Fruit fly (Drosophila melanogaster) whole organism, embryonic: ENCODE measurements around the gene CG13384.

ENCODE experiments used
- Adf1 ChIP-seq: fragments of 200-800 bp; sonication (Bioruptor generic); IDR thresholded peaks from 2 replicates; pipeline ENCODE4 v1.3.6; 2022; ENCODE audit warnings: missing biosample characterization, missing genetic modification characterization
- C15 ChIP-seq: fragments of 200-800 bp; sonication (Bioruptor generic); IDR thresholded peaks from 3 replicates; pipeline ENCODE4 v1.3.6; 2022; ENCODE audit warnings: missing biosample characterization, missing genetic modification characterization
- CG11456 ChIP-seq: fragments of 200-800 bp; sonication (Bioruptor generic); IDR thresholded peaks from 3 replicates; pipeline ENCODE4 v1.3.6; 2022; ENCODE audit warnings: missing biosample characterization, missing genetic modification characterization
- CG11560 ChIP-seq: fragments of 200-800 bp; sonication (Bioruptor generic); IDR thresholded peaks from 3 replicates; pipeline ENCODE4 v1.3.6; 2022; ENCODE audit warnings: missing biosample characterization, missing genetic modification characterization
- CG12236 ChIP-seq: fragments of 200-800 bp; sonication (Bioruptor generic); optimal IDR thresholded peaks from 2 replicates; lab custom pipeline; 2016; ENCODE audit warnings: missing biosample characterization, missing genetic modification characterization
- CG12299 ChIP-seq: fragments of 200-800 bp; sonication (Bioruptor generic); optimal IDR thresholded peaks from 2 replicates; lab custom pipeline; 2018; ENCODE audit warnings: missing biosample characterization, mild to moderate bottlenecking, missing genetic modification characterization
- CG12391 ChIP-seq: fragments of 200-800 bp; sonication (Bioruptor generic); optimal IDR thresholded peaks from 3 replicates; lab custom pipeline; 2018; ENCODE audit warnings: missing biosample characterization, mild to moderate bottlenecking, missing genetic modification characterization, moderate library complexity
- CG12769 ChIP-seq: fragments of 200-800 bp; sonication (Bioruptor generic); optimal IDR thresholded peaks from 2 replicates; lab custom pipeline; 2019; ENCODE audit warnings: missing biosample characterization, mild to moderate bottlenecking, missing genetic modification characterization, moderate library complexity
- CG14667 ChIP-seq: fragments of 200-800 bp; sonication (Bioruptor generic); IDR thresholded peaks from 2 replicates; pipeline ENCODE4 v1.3.6; 2022; ENCODE audit warnings: missing biosample characterization, missing genetic modification characterization
- CG16815 ChIP-seq: fragments of 200-800 bp; sonication (Bioruptor generic); optimal IDR thresholded peaks from 3 replicates; lab custom pipeline; 2017; ENCODE audit warnings: missing biosample characterization, mild to moderate bottlenecking, missing genetic modification characterization
- CG17186 ChIP-seq: fragments of 200-800 bp; sonication (Bioruptor generic); optimal IDR thresholded peaks from 3 replicates; lab custom pipeline; 2017; ENCODE audit warnings: missing biosample characterization, missing genetic modification reagents, missing genetic modification characterization
- CG2120 ChIP-seq: fragments of 200-800 bp; sonication (Bioruptor generic); optimal IDR thresholded peaks from 3 replicates; lab custom pipeline; 2016; ENCODE audit warnings: missing biosample characterization, missing genetic modification characterization
- CG2712 ChIP-seq: fragments of 200-800 bp; optimal IDR thresholded peaks from 3 replicates; lab custom pipeline; 2019; ENCODE audit warnings: missing biosample characterization, mild to moderate bottlenecking, missing genetic modification characterization, moderate library complexity
- CG32532 ChIP-seq: fragments of 200-800 bp; sonication (Bioruptor generic); IDR thresholded peaks from 2 replicates; pipeline ENCODE4 v1.3.6; 2022; ENCODE audit warnings: missing biosample characterization, missing genetic modification characterization
- CG4424 ChIP-seq: fragments of 200-800 bp; sonication (Bioruptor generic); optimal IDR thresholded peaks from 3 replicates; lab custom pipeline; 2016; ENCODE audit warnings: missing biosample characterization, missing genetic modification characterization
- CG6254 ChIP-seq: fragments of 200-800 bp; sonication (Bioruptor generic); optimal IDR thresholded peaks from 3 replicates; lab custom pipeline; 2017; ENCODE audit warnings: mild to moderate bottlenecking, missing biosample characterization, missing genetic modification reagents, missing genetic modification characterization
- CG8478 ChIP-seq: fragments of >200 bp; optimal IDR thresholded peaks from 2 replicates; lab custom pipeline; 2018
- CkIIα-i1 ChIP-seq: fragments of 200-800 bp; sonication (Bioruptor generic); IDR thresholded peaks from 2 replicates; pipeline ENCODE4 v1.3.6; 2022; ENCODE audit warnings: missing biosample characterization, missing genetic modification characterization
- Dip2 ChIP-seq: fragments of 200-800 bp; sonication (Bioruptor generic); IDR thresholded peaks from 2 replicates; pipeline ENCODE4 v1.3.6; 2022; ENCODE audit warnings: missing biosample characterization, missing genetic modification characterization
- E2f1 ChIP-seq: fragments of 200-800 bp; sonication (Bioruptor generic); IDR thresholded peaks from 2 replicates; pipeline ENCODE4 v1.3.6; 2022; ENCODE audit warnings: missing biosample characterization, missing genetic modification characterization
- ERR ChIP-seq: fragments of 200-800 bp; sonication (Bioruptor generic); optimal IDR thresholded peaks from 2 replicates; lab custom pipeline; 2016; ENCODE audit warnings: missing biosample characterization, missing genetic modification characterization
- Fer3 ChIP-seq: fragments of 200-800 bp; sonication (Bioruptor generic); optimal IDR thresholded peaks from 2 replicates; lab custom pipeline; 2018; ENCODE audit warnings: missing biosample characterization, mild to moderate bottlenecking, missing genetic modification characterization, moderate library complexity
- HLH4C ChIP-seq: fragments of 200-800 bp; sonication (Bioruptor generic); IDR thresholded peaks from 3 replicates; pipeline ENCODE4 v1.3.6; 2022; ENCODE audit warnings: missing biosample characterization, missing genetic modification characterization; ENCODE audit not compliant: partially characterized antibody
- Kr ChIP-seq: fragments of 200-800 bp; sonication (Bioruptor generic); optimal IDR thresholded peaks from 2 replicates; lab custom pipeline; 2017; ENCODE audit warnings: missing biosample characterization, mild to moderate bottlenecking, missing genetic modification characterization
- Max ChIP-seq: fragments of 200-800 bp; sonication (Bioruptor generic); optimal IDR thresholded peaks from 2 replicates; lab custom pipeline; 2016; ENCODE audit warnings: missing biosample characterization, mild to moderate bottlenecking, missing genetic modification characterization
- Mes4 ChIP-seq: fragments of 200-800 bp; sonication (Bioruptor generic); optimal IDR thresholded peaks from 2 replicates; lab custom pipeline; 2016; ENCODE audit warnings: missing biosample characterization, missing genetic modification characterization
- NC2α ChIP-seq: fragments of 200-800 bp; sonication (Bioruptor generic); optimal IDR thresholded peaks from 2 replicates; lab custom pipeline; 2016; ENCODE audit warnings: missing biosample characterization, missing genetic modification characterization
- Oli ChIP-seq: fragments of 200-800 bp; sonication (Bioruptor generic); optimal IDR thresholded peaks from 2 replicates; lab custom pipeline; 2018; ENCODE audit warnings: missing biosample characterization, mild to moderate bottlenecking, missing genetic modification characterization, moderate library complexity
- Ptx1 ChIP-seq: fragments of 200-800 bp; sonication (Bioruptor generic); IDR thresholded peaks from 2 replicates; pipeline ENCODE4 v1.3.6; 2022; ENCODE audit warnings: missing biosample characterization, missing genetic modification characterization
- dmrt99B ChIP-seq: fragments of 200-800 bp; sonication (Bioruptor generic); optimal IDR thresholded peaks from 2 replicates; lab custom pipeline; 2018; ENCODE audit warnings: missing biosample characterization, mild to moderate bottlenecking, missing genetic modification characterization, moderate library complexity
- esg ChIP-seq: fragments of 200-800 bp; sonication (Bioruptor generic); conservative IDR thresholded peaks from 2 replicates; pipeline ENCODE4 v1.3.6; 2022; ENCODE audit warnings: missing biosample characterization, missing genetic modification characterization
- fd102C ChIP-seq: fragments of 200-800 bp; sonication (Bioruptor generic); optimal IDR thresholded peaks from 2 replicates; lab custom pipeline; 2018; ENCODE audit warnings: missing biosample characterization, mild to moderate bottlenecking, missing genetic modification characterization, moderate library complexity
- fu2 ChIP-seq: fragments of 200-800 bp; sonication (Bioruptor generic); optimal IDR thresholded peaks from 2 replicates; lab custom pipeline; 2016; ENCODE audit warnings: missing biosample characterization, missing genetic modification characterization
- gce ChIP-seq: fragments of 200-800 bp; sonication (Bioruptor generic); IDR thresholded peaks from 3 replicates; pipeline ENCODE4 v1.3.6; 2022; ENCODE audit warnings: missing biosample characterization, missing genetic modification characterization
- gt ChIP-seq: fragments of 200-800 bp; sonication (Bioruptor generic); IDR thresholded peaks from 2 replicates; pipeline ENCODE4 v1.3.6; 2022; ENCODE audit warnings: missing biosample characterization, missing genetic modification characterization
- hb ChIP-seq: fragments of 200-800 bp; sonication (Bioruptor generic); IDR thresholded peaks from 3 replicates; pipeline ENCODE4 v1.3.6; 2022; ENCODE audit warnings: missing biosample characterization, missing genetic modification characterization; ENCODE audit not compliant: partially characterized antibody
- her ChIP-seq: fragments of 200-800 bp; sonication (Bioruptor generic); optimal IDR thresholded peaks from 2 replicates; lab custom pipeline; 2016; ENCODE audit warnings: missing biosample characterization, missing genetic modification characterization
- ind ChIP-seq: fragments of 200-800 bp; sonication (Bioruptor generic); optimal IDR thresholded peaks from 3 replicates; lab custom pipeline; 2016; ENCODE audit warnings: missing biosample characterization, missing genetic modification characterization
- kay ChIP-seq: fragments of 200-800 bp; sonication (Bioruptor generic); optimal IDR thresholded peaks from 2 replicates; lab custom pipeline; 2016; ENCODE audit warnings: missing biosample characterization, missing genetic modification characterization
- nerfin-1 ChIP-seq: fragments of 200-800 bp; sonication (Bioruptor generic); optimal IDR thresholded peaks from 3 replicates; lab custom pipeline; 2019; ENCODE audit warnings: missing biosample characterization, mild to moderate bottlenecking, missing genetic modification characterization, moderate library complexity
- nerfin-2 ChIP-seq: fragments of 200-800 bp; sonication (Bioruptor generic); IDR thresholded peaks from 2 replicates; pipeline ENCODE4 v1.3.6; 2022; ENCODE audit warnings: missing biosample characterization, missing genetic modification characterization; ENCODE audit not compliant: partially characterized antibody
- nom ChIP-seq: fragments of 200-800 bp; sonication (Bioruptor generic); optimal IDR thresholded peaks from 2 replicates; lab custom pipeline; 2017; ENCODE audit warnings: missing biosample characterization, missing genetic modification characterization, mild to moderate bottlenecking, moderate library complexity, missing genetic modification reagents
- onecut ChIP-seq: fragments of 200-800 bp; sonication (Bioruptor generic); IDR thresholded peaks from 2 replicates; pipeline ENCODE4 v1.3.6; 2022; ENCODE audit warnings: missing biosample characterization, missing genetic modification characterization
- pros ChIP-seq: fragments of 200-800 bp; sonication (Bioruptor generic); optimal IDR thresholded peaks from 3 replicates; lab custom pipeline; 2019; ENCODE audit warnings: missing biosample characterization, mild to moderate bottlenecking, missing genetic modification characterization, moderate library complexity
- scrt ChIP-seq: fragments of 200-800 bp; sonication (Bioruptor generic); optimal IDR thresholded peaks from 2 replicates; lab custom pipeline; 2018; ENCODE audit warnings: missing biosample characterization, mild to moderate bottlenecking, missing genetic modification characterization, moderate library complexity
- seq ChIP-seq: fragments of 200-800 bp; sonication (Bioruptor generic); IDR thresholded peaks from 2 replicates; pipeline ENCODE4 v1.3.6; 2022; ENCODE audit warnings: missing biosample characterization, missing genetic modification characterization
- sima ChIP-seq: fragments of 200-800 bp; sonication (Bioruptor generic); optimal IDR thresholded peaks from 2 replicates; lab custom pipeline; 2016; ENCODE audit warnings: missing biosample characterization, missing genetic modification characterization
- stc ChIP-seq: fragments of 200-800 bp; sonication (Bioruptor generic); IDR thresholded peaks from 2 replicates; pipeline ENCODE4 v1.3.6; 2022; ENCODE audit warnings: missing biosample characterization, missing genetic modification characterization
- zf30C ChIP-seq: fragments of 200-800 bp; sonication (Bioruptor generic); optimal IDR thresholded peaks from 3 replicates; lab custom pipeline; 2018; ENCODE audit warnings: missing biosample characterization, mild to moderate bottlenecking, missing genetic modification characterization
- zfh1 ChIP-seq: fragments of 200-800 bp; sonication (Bioruptor generic); IDR thresholded peaks from 3 replicates; pipeline ENCODE4 v1.3.6; 2022; ENCODE audit warnings: missing biosample characterization, missing genetic modification characterization

CG13384 gene

DNA sequence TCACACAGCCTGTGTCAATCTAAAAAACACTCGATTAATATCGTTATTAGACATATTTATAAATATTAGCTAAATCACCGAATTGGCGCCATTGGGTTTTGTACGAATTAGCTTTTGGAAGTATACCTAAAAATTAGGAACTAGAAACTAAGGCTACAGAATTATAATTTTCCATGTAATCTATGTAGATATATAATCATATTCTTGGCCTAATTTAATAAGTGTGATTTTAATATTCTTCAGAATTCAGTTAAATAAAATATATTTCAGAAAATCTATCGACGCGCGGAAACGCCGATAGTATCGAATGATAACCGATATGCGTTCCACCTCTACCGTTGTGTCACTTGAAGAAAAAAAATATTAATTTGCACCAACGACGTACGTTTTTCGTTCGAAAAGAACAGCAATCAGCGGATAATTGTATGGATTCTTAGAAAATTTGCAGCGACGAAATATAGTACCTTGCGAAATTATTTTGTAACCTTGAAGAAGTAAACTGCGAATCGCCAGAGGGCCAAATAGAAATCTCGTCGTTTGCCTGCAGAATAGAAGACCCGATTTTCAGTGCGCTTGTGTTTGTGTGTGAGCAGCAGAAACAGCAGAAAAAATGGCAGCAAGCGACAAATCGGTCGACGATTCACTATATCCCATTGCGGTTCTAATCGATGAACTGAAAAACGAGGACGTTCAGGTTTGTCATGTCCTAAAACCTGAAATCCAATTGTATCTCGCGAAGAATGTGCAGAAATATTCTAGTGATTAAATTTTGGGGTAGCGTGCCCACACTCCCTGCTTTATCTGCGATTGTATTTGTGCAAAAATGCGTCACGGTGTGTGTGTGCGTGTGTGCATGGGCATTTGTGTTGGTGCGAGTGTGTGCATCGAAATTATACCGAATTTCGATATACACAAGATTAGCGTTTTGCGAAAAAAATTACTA is 18.3 kb upstream of the CG13384 start, which contains the start of gene Pp2A-29B (continued):
- TF ChIP-seq kay (GFP tag; lab: Kevin White, UChicago): no peak
- no peak for TF ChIP-seq ERR (GFP tag; lab: Kevin White, UChicago)
- no peak for TF ChIP-seq dmrt99B
- no peak for TF ChIP-seq CG12769
- TF ChIP-seq CG11456 (GFP tag; lab: Robert Waterston, UW): no peak
- TF ChIP-seq E2f1 (GFP tag; lab: Robert Waterston, UW): 0 out of 2 replicates have a peak, but pooled peaks have one; percentile 23
- TF ChIP-seq sima (GFP tag; lab: Kevin White, UChicago): no peak
- peak; percentile 99 for TF ChIP-seq HLH4C (GFP tag; lab: Robert Waterston, UW)
- no peak for TF ChIP-seq gce (GFP tag; lab: Robert Waterston, UW)
- TF ChIP-seq her (GFP tag; lab: Kevin White, UChicago): no peak
- no peak for TF ChIP-seq Oli (tag; lab: Kevin White, UChicago)
- TF ChIP-seq fu2 (GFP tag; lab: Kevin White, UChicago): no peak
- TF ChIP-seq Max (GFP tag; lab: Kevin White, UChicago): peak; percentile 23
- TF ChIP-seq CG6254 (GFP tag; lab: Kevin White, UChicago): no peak
- TF ChIP-seq hb (GFP tag; lab: Robert Waterston, UW): peak; percentile 99
- TF ChIP-seq Mes4 (GFP tag; lab: Kevin White, UChicago): no peak
- TF ChIP-seq C15: no peak
- TF ChIP-seq CG32532: no peak
- no peak for TF ChIP-seq Adf1 (GFP tag; lab: Robert Waterston, UW)
- no peak for TF ChIP-seq gt (GFP tag; lab: Robert Waterston, UW)
- TF ChIP-seq nom: no peak
- TF ChIP-seq CG14667 (GFP tag; lab: Robert Waterston, UW): no peak
- no peak for TF ChIP-seq onecut
- TF ChIP-seq CG4424: peak; percentile 38
- no peak for TF ChIP-seq NC2α (GFP tag; lab: Kevin White, UChicago)
- TF ChIP-seq CG2120 (GFP tag; lab: Kevin White, UChicago): peak; percentile 19
- TF ChIP-seq Fer3 (tag; lab: Kevin White, UChicago): no peak
- no peak for TF ChIP-seq CG12236 (GFP tag; lab: Kevin White, UChicago)
- no peak for TF ChIP-seq pros (GFP tag; lab: Kevin White, UChicago)
- peak; percentile 54 for TF ChIP-seq CG12391 (tag; lab: Kevin White, UChicago)
- peak; percentile 100 for TF ChIP-seq nerfin-1 (tag; lab: Kevin White, UChicago)
- TF ChIP-seq fd102C (GFP tag; lab: Kevin White, UChicago): no peak
- TF ChIP-seq Kr (GFP tag; lab: Kevin White, UChicago): no peak
- TF ChIP-seq CG2712 (tag; lab: Kevin White, UChicago): peak; percentile 61
- TF ChIP-seq zfh1: no peak
- TF ChIP-seq esg (GFP tag; lab: Robert Waterston, UW): no peak
- no peak for TF ChIP-seq ind (GFP tag; lab: Kevin White, UChicago)
- TF ChIP-seq nerfin-2 (GFP tag; lab: Robert Waterston, UW): peak; percentile 98
- TF ChIP-seq scrt (GFP tag; lab: Kevin White, UChicago): peak; percentile 22
- TF ChIP-seq stc (GFP tag; lab: Robert Waterston, UW): no peak
- TF ChIP-seq Ptx1 (GFP tag; lab: Robert Waterston, UW): no peak
- TF ChIP-seq CkIIα-i1 (GFP tag; lab: Robert Waterston, UW): no peak
- TF ChIP-seq seq (GFP tag; lab: Robert Waterston, UW): no peak
- TF ChIP-seq CG16815 (GFP tag; lab: Kevin White, UChicago): no peak
- no peak for TF ChIP-seq Dip2 (GFP tag; lab: Robert Waterston, UW)
- TF ChIP-seq zf30C: peak; percentile 10
- peak; percentile 84 for TF ChIP-seq CG8478 (lab: Kevin White, UChicago)
- peak; percentile 74 for TF ChIP-seq CG17186 (GFP tag; lab: Kevin White, UChicago)
- peak; percentile 89 for TF ChIP-seq CG11560 (tag; lab: Robert Waterston, UW)
- no peak for TF ChIP-seq CG12299 (tag; lab: Kevin White, UChicago)
